Fruit fly (Drosophila melanogaster) whole organism, prepupa: ENCODE measurements around the gene CG9133.
A peak's percentile ranks its signal among the peaks of the same experiment; 100 is the strongest.

Experiments used
- Blimp-1 ChIP-seq: fragments of 200-800 bp; sonication (Bioruptor generic); optimal IDR thresholded peaks from 3 replicates; lab custom pipeline; 2017; ENCODE audit warnings: missing biosample characterization, missing genetic modification characterization, mild to moderate bottlenecking, moderate library complexity, missing genetic modification reagents
- CG10669 ChIP-seq: fragments of 200-800 bp; sonication (Bioruptor generic); optimal IDR thresholded peaks from 3 replicates; lab custom pipeline; 2018; ENCODE audit warnings: missing biosample characterization, mild to moderate bottlenecking, missing genetic modification characterization, moderate library complexity
- CG11294 ChIP-seq: fragments of 200-800 bp; sonication (Bioruptor generic); IDR thresholded peaks from 2 replicates; pipeline ENCODE4 v1.3.6; 2022; ENCODE audit warnings: missing biosample characterization, missing genetic modification characterization
- CG11902 ChIP-seq: fragments of 200-800 bp; sonication (Bioruptor generic); optimal IDR thresholded peaks from 3 replicates; lab custom pipeline; 2016; ENCODE audit warnings: missing biosample characterization, missing genetic modification characterization
- CG15336 ChIP-seq: fragments of 200-800 bp; sonication (Bioruptor generic); IDR thresholded peaks from 2 replicates; pipeline ENCODE4 v1.3.6; 2022; ENCODE audit warnings: missing biosample characterization, missing genetic modification characterization
- CG1621 ChIP-seq: fragments of 200-800 bp; sonication (Bioruptor generic); optimal IDR thresholded peaks from 3 replicates; lab custom pipeline; 2018; ENCODE audit warnings: missing biosample characterization, mild to moderate bottlenecking, missing genetic modification characterization
- CG16779 ChIP-seq: fragments of 200-800 bp; sonication (Bioruptor generic); optimal IDR thresholded peaks from 3 replicates; lab custom pipeline; 2017; ENCODE audit warnings: missing biosample characterization, mild to moderate bottlenecking, missing genetic modification characterization
- CG3032 ChIP-seq: fragments of 200-800 bp; optimal IDR thresholded peaks from 2 replicates; lab custom pipeline; 2019; ENCODE audit warnings: missing biosample characterization, mild to moderate bottlenecking, missing genetic modification characterization, moderate library complexity
- CG31627 ChIP-seq: fragments of 200-800 bp; sonication (Bioruptor generic); optimal IDR thresholded peaks from 3 replicates; lab custom pipeline; 2016; ENCODE audit warnings: missing biosample characterization, missing genetic modification characterization
- CG34406 ChIP-seq: fragments of 200-800 bp; sonication (Bioruptor generic); optimal IDR thresholded peaks from 3 replicates; lab custom pipeline; 2016; ENCODE audit warnings: missing biosample characterization, missing genetic modification characterization
- CG3919 ChIP-seq: fragments of 200-800 bp; sonication (Bioruptor generic); optimal IDR thresholded peaks from 3 replicates; lab custom pipeline; 2016; ENCODE audit warnings: missing biosample characterization, missing genetic modification characterization
- CG6163 ChIP-seq: fragments of 200-800 bp; sonication (Bioruptor generic); IDR thresholded peaks from 3 replicates; pipeline ENCODE4 v1.3.6; 2022; ENCODE audit warnings: missing biosample characterization, missing genetic modification characterization
- CG6276 ChIP-seq: fragments of 200-800 bp; sonication (Bioruptor generic); optimal IDR thresholded peaks from 2 replicates; lab custom pipeline; 2017; ENCODE audit warnings: missing biosample characterization, mild to moderate bottlenecking, missing genetic modification characterization
- CG6792 ChIP-seq: fragments of 200-800 bp; sonication (Bioruptor generic); optimal IDR thresholded peaks from 3 replicates; lab custom pipeline; 2016; ENCODE audit warnings: missing biosample characterization, missing genetic modification characterization
- CG6808 ChIP-seq: fragments of 200-800 bp; sonication (Bioruptor generic); optimal IDR thresholded peaks from 3 replicates; lab custom pipeline; 2017; ENCODE audit warnings: missing biosample characterization, missing genetic modification characterization, mild to moderate bottlenecking, moderate library complexity, missing genetic modification reagents
- CG6854 ChIP-seq: fragments of 200-800 bp; sonication (Bioruptor generic); optimal IDR thresholded peaks from 2 replicates; lab custom pipeline; 2017; ENCODE audit warnings: missing biosample characterization, mild to moderate bottlenecking, missing genetic modification characterization
- CG7368 ChIP-seq: fragments of 200-800 bp; sonication (Bioruptor generic); optimal IDR thresholded peaks from 3 replicates; lab custom pipeline; 2016; ENCODE audit warnings: missing biosample characterization, missing genetic modification characterization
- CG8119 ChIP-seq: fragments of 200-800 bp; sonication (Bioruptor generic); IDR thresholded peaks from 3 replicates; pipeline ENCODE4 v1.3.6; 2022; ENCODE audit warnings: missing biosample characterization, missing genetic modification characterization
- CG8319 ChIP-seq: fragments of 200-800 bp; sonication (Bioruptor generic); optimal IDR thresholded peaks from 3 replicates; lab custom pipeline; 2016; ENCODE audit warnings: missing biosample characterization, missing genetic modification characterization
- CG8632 ChIP-seq: fragments of 200-800 bp; sonication (Bioruptor generic); optimal IDR thresholded peaks from 3 replicates; lab custom pipeline; 2016; ENCODE audit warnings: missing biosample characterization, missing genetic modification characterization
- CG9139 ChIP-seq: fragments of 200-800 bp; sonication (Bioruptor generic); optimal IDR thresholded peaks from 3 replicates; lab custom pipeline; 2017; ENCODE audit warnings: missing biosample characterization, mild to moderate bottlenecking, missing genetic modification characterization
- Eip78C ChIP-seq: fragments of 200-800 bp; sonication (Bioruptor generic); peaks from one replicate; lab custom pipeline; 2016; ENCODE audit warnings: missing biosample characterization, missing genetic modification characterization
- Eip93F ChIP-seq: fragments of 200-800 bp; sonication (Bioruptor generic); optimal IDR thresholded peaks from 2 replicates; lab custom pipeline; 2016; ENCODE audit warnings: missing biosample characterization, mild to moderate bottlenecking, missing genetic modification characterization
- Ets96B ChIP-seq: fragments of 200-800 bp; optimal IDR thresholded peaks from 2 replicates; lab custom pipeline; 2019; ENCODE audit warnings: missing biosample characterization, mild to moderate bottlenecking, missing genetic modification characterization, moderate library complexity
- Gug ChIP-seq: fragments of 200-800 bp; sonication (Bioruptor generic); IDR thresholded peaks from 2 replicates; pipeline ENCODE4 v1.3.6; 2022; ENCODE audit warnings: missing biosample characterization, missing genetic modification characterization
- Hr38 ChIP-seq: sonication (Bioruptor generic); optimal IDR thresholded peaks from 2 replicates; lab custom pipeline; 2016; ENCODE audit warnings: missing biosample characterization, missing genetic modification characterization
- Hr39 ChIP-seq: fragments of 200-800 bp; sonication (Bioruptor generic); optimal IDR thresholded peaks from 2 replicates; lab custom pipeline; 2016; ENCODE audit warnings: missing biosample characterization, missing genetic modification characterization
- Hr4 ChIP-seq: fragments of 200-800 bp; sonication (Bioruptor generic); optimal IDR thresholded peaks from 3 replicates; lab custom pipeline; 2016; ENCODE audit warnings: missing biosample characterization, missing genetic modification characterization
- Lpt ChIP-seq: fragments of 200-800 bp; sonication (Bioruptor generic); optimal IDR thresholded peaks from 3 replicates; lab custom pipeline; 2016; ENCODE audit warnings: missing biosample characterization, missing genetic modification characterization
- OdsH ChIP-seq: fragments of 200-800 bp; sonication (Bioruptor generic); optimal IDR thresholded peaks from 3 replicates; lab custom pipeline; 2016; ENCODE audit warnings: missing biosample characterization, missing genetic modification characterization
- Smox ChIP-seq: fragments of 200-800 bp; sonication (Bioruptor generic); optimal IDR thresholded peaks from 3 replicates; lab custom pipeline; 2016; ENCODE audit warnings: missing biosample characterization, missing genetic modification characterization
- Sox14 ChIP-seq: fragments of 200-800 bp; sonication (Bioruptor generic); optimal IDR thresholded peaks from 3 replicates; lab custom pipeline; 2016; ENCODE audit warnings: missing biosample characterization, missing genetic modification characterization
- Sox15 ChIP-seq: fragments of 200-800 bp; sonication (Bioruptor generic); optimal IDR thresholded peaks from 3 replicates; lab custom pipeline; 2016; ENCODE audit warnings: missing biosample characterization, missing genetic modification characterization
- cyc ChIP-seq: fragments of 200-800 bp; sonication (Bioruptor generic); optimal IDR thresholded peaks from 3 replicates; lab custom pipeline; 2016; ENCODE audit warnings: missing biosample characterization, missing genetic modification characterization
- dac ChIP-seq: fragments of 200-800 bp; sonication (Bioruptor generic); optimal IDR thresholded peaks from 2 replicates; lab custom pipeline; 2017; ENCODE audit warnings: missing biosample characterization, mild to moderate bottlenecking, missing genetic modification characterization
- dsx ChIP-seq: fragments of 200-800 bp; optimal IDR thresholded peaks from 3 replicates; lab custom pipeline; 2019; ENCODE audit warnings: missing biosample characterization, mild to moderate bottlenecking, missing genetic modification characterization, moderate library complexity; ENCODE audit not compliant: poor library complexity, severe bottlenecking
- eg ChIP-seq: fragments of 200-800 bp; sonication (Bioruptor generic); IDR thresholded peaks from 3 replicates; pipeline ENCODE4 v1.3.6; 2022; ENCODE audit warnings: missing biosample characterization, missing genetic modification characterization
- esn ChIP-seq: fragments of 200-800 bp; sonication (Bioruptor generic); optimal IDR thresholded peaks from 2 replicates; lab custom pipeline; 2016; ENCODE audit warnings: missing biosample characterization, mild to moderate bottlenecking, missing genetic modification characterization, moderate library complexity
- fd59A ChIP-seq: fragments of 200-800 bp; sonication (Bioruptor generic); optimal IDR thresholded peaks from 2 replicates; lab custom pipeline; 2017; ENCODE audit warnings: missing biosample characterization, mild to moderate bottlenecking, missing genetic modification characterization, missing genetic modification reagents
- fkh ChIP-seq: fragments of 200-800 bp; sonication (Bioruptor generic); optimal IDR thresholded peaks from 3 replicates; lab custom pipeline; 2017; ENCODE audit warnings: missing biosample characterization, mild to moderate bottlenecking, missing genetic modification characterization, moderate library complexity
- lz ChIP-seq: fragments of 200-800 bp; sonication (Bioruptor generic); optimal IDR thresholded peaks from 3 replicates; lab custom pipeline; 2016; ENCODE audit warnings: missing biosample characterization, missing genetic modification characterization
- net ChIP-seq: fragments of 200-800 bp; sonication (Bioruptor generic); optimal IDR thresholded peaks from 3 replicates; lab custom pipeline; 2016; ENCODE audit warnings: missing biosample characterization, missing genetic modification characterization
- pdm3 ChIP-seq: fragments of 200-800 bp; sonication (Bioruptor generic); optimal IDR thresholded peaks from 3 replicates; lab custom pipeline; 2016; ENCODE audit warnings: missing biosample characterization, missing genetic modification characterization
- spab ChIP-seq: fragments of 200-800 bp; sonication (Bioruptor generic); optimal IDR thresholded peaks from 2 replicates; lab custom pipeline; 2017; ENCODE audit warnings: missing biosample characterization, mild to moderate bottlenecking, missing genetic modification characterization, missing genetic modification reagents
- ss ChIP-seq, 2 experiments: fragments of 200-800 bp; sonication (Bioruptor generic); optimal IDR thresholded peaks; 2 replicates in 1 of 2; 3 replicates in 1 of 2; lab custom pipeline; 2017 to 2018; ENCODE audit warnings: mild to moderate bottlenecking in 2 of 2, missing biosample characterization in 2 of 2, missing genetic modification characterization in 2 of 2, moderate library complexity in 1 of 2
- svp ChIP-seq: fragments of 200-800 bp; sonication (Bioruptor generic); peaks from one replicate; lab custom pipeline; 2016; ENCODE audit warnings: missing biosample characterization, missing genetic modification characterization
- topi ChIP-seq: fragments of 200-800 bp; sonication (Bioruptor generic); optimal IDR thresholded peaks from 3 replicates; lab custom pipeline; 2016; ENCODE audit warnings: missing biosample characterization, missing genetic modification characterization
- vri ChIP-seq: fragments of 200-800 bp; sonication (Bioruptor generic); optimal IDR thresholded peaks from 3 replicates; lab custom pipeline; 2016; ENCODE audit warnings: missing biosample characterization, mild to moderate bottlenecking, missing genetic modification characterization

Gene CG9133

dm6 chr3L:1298509-1298908 lies 46.7 kb downstream of the CG9133 start, which contains the start of gene scf:
Gene scf (plus strand): TSS chr3L:1298672.
- TF ChIP-seq CG6792 (GFP tag; lab: Kevin White, UChicago) (no peak), Sox14 (GFP tag; lab: Kevin White, UChicago) (peak; percentile 4), CG6808 (peak; percentile 100), CG34406 (GFP tag; lab: Kevin White, UChicago) (no peak), CG10669 (GFP tag; lab: Kevin White, UChicago) (no peak), spab (no peak), svp (peak; percentile 90), Lpt (GFP tag; lab: Kevin White, UChicago) (no peak), fkh (GFP tag; lab: Kevin White, UChicago) (no peak), CG15336 (GFP tag; lab: Robert Waterston, UW) (no peak; the same call in 1 of the 2 replicates), CG11294 (GFP tag; lab: Robert Waterston, UW) (no peak), CG3919 (GFP tag; lab: Kevin White, UChicago) (no peak), CG8319 (GFP tag; lab: Kevin White, UChicago) (no peak), pdm3 (GFP tag; lab: Kevin White, UChicago) (no peak), esn (GFP tag; lab: Kevin White, UChicago) (peak; percentile 16), CG9139 (no peak), CG3032 (tag; lab: Kevin White, UChicago) (no peak), topi (peak; percentile 8), OdsH (GFP tag; lab: Kevin White, UChicago) (no peak), net (GFP tag; lab: Kevin White, UChicago) (no peak), CG1621 (tag; lab: Kevin White, UChicago) (peak; percentile 38), Gug (GFP tag; lab: Robert Waterston, UW) (no peak), CG7368 (no peak), CG31627 (GFP tag; lab: Kevin White, UChicago) (no peak), fd59A (GFP tag; lab: Kevin White, UChicago) (no peak), eg (peak; percentile 38; the same call in 1 of the 3 replicates), cyc (GFP tag; lab: Kevin White, UChicago) (no peak)

- TF ChIP-seq CG8632 (peak; percentile 65), CG6854 (GFP tag; lab: Kevin White, UChicago) (peak; percentile 33), CG16779 (tag; lab: Kevin White, UChicago) (no peak), CG6808 (peak; percentile 66), Sox14 (GFP tag; lab: Kevin White, UChicago) (peak; percentile 60), svp (peak; percentile 90), CG8319 (GFP tag; lab: Kevin White, UChicago) (peak; percentile 6), CG6792 (GFP tag; lab: Kevin White, UChicago) (peak; percentile 65), CG1621 (tag; lab: Kevin White, UChicago) (peak; percentile 29), Sox15 (peak; percentile 47), Eip93F (peak; percentile 43), dsx (GFP tag; lab: Kevin White, UChicago) (peak; percentile 62), Lpt (GFP tag; lab: Kevin White, UChicago) (peak; percentile 29), CG6163 (peak; percentile 40; the same call in 1 of the 3 replicates), Smox (GFP tag; lab: Kevin White, UChicago) (no peak), lz (peak; percentile 52), pdm3 (GFP tag; lab: Kevin White, UChicago) (no peak), CG31627 (GFP tag; lab: Kevin White, UChicago) (peak; percentile 58), Hr4 (no peak), CG11902 (GFP tag; lab: Kevin White, UChicago) (peak; percentile 40), CG11294 (GFP tag; lab: Robert Waterston, UW) (peak; percentile 26; the same call in 1 of the 2 replicates), CG6276 (GFP tag; lab: Kevin White, UChicago) (no peak), topi (peak; percentile 68), Gug (GFP tag; lab: Robert Waterston, UW) (peak; percentile 43; the same call in 1 of the 2 replicates), Eip78C (GFP tag; lab: Kevin White, UChicago) (peak; percentile 88), dac (GFP tag; lab: Kevin White, UChicago) (no peak), Hr38 (GFP tag; lab: Kevin White, UChicago) (no peak), Blimp-1 (GFP tag; lab: Kevin White, UChicago) (peak; percentile 48), ss (GFP tag; optimal IDR thresholded peaks at IDR 0.05; lab: Kevin White, UChicago) (peak in 1 of 2 experiments; percentile 46), CG8119 (GFP tag; lab: Robert Waterston, UW) (peak; percentile 61), Hr39 (peak; percentile 52), Ets96B (tag; lab: Kevin White, UChicago) (peak; percentile 67), vri (GFP tag; lab: Kevin White, UChicago) (peak; percentile 32)
Measured at dm6 chr3L:1300076-1300635, 48.3 kb downstream of the CG9133 start.
